Fruit fly (Drosophila melanogaster) whole organism, embryonic: ENCODE results near the gene VhaAC45RP.

Experiments used
- CG17385 ChIP-seq: fragments of 200-800 bp; sonication (Bioruptor generic); optimal IDR thresholded peaks from 3 replicates; lab custom pipeline; 2018; ENCODE audit warnings: missing biosample characterization, mild to moderate bottlenecking, missing genetic modification characterization
- Doc2 ChIP-seq: fragments of 200-800 bp; sonication (Bioruptor generic); IDR thresholded peaks from 2 replicates; pipeline ENCODE4 v1.3.6; 2022; ENCODE audit warnings: missing biosample characterization, missing genetic modification characterization
- Fer3 ChIP-seq: fragments of 200-800 bp; sonication (Bioruptor generic); optimal IDR thresholded peaks from 2 replicates; lab custom pipeline; 2018; ENCODE audit warnings: missing biosample characterization, mild to moderate bottlenecking, missing genetic modification characterization, moderate library complexity
- MESR4 ChIP-seq: fragments of 200-800 bp; sonication (Bioruptor generic); optimal IDR thresholded peaks from 2 replicates; lab custom pipeline; 2018; ENCODE audit warnings: missing biosample characterization, mild to moderate bottlenecking, missing genetic modification characterization, moderate library complexity
- cwo ChIP-seq: fragments of 200-800 bp; sonication (Bioruptor generic); optimal IDR thresholded peaks from 3 replicates; lab custom pipeline; 2017; ENCODE audit warnings: missing biosample characterization, missing genetic modification characterization, mild to moderate bottlenecking, moderate library complexity, missing genetic modification reagents
- fd64A ChIP-seq: fragments of 200-800 bp; sonication (Bioruptor generic); optimal IDR thresholded peaks from 3 replicates; lab custom pipeline; 2018; ENCODE audit warnings: missing biosample characterization, mild to moderate bottlenecking, missing genetic modification characterization

dm6 chr3R:30129019-30129418 is 37.2 kb downstream of the VhaAC45RP start, which contains the start of gene Ppi1:
- no peak for TF ChIP-seq Doc2 (GFP tag; lab: Robert Waterston, UW)
- no peak for TF ChIP-seq MESR4 (GFP tag; lab: Kevin White, UChicago)
- TF ChIP-seq fd64A (GFP tag; lab: Kevin White, UChicago): no peak
- no peak for TF ChIP-seq cwo
- TF ChIP-seq Fer3 (tag; lab: Kevin White, UChicago): no peak
- TF ChIP-seq CG17385 (GFP tag; lab: Kevin White, UChicago): no peak
